Fruit fly (Drosophila melanogaster) S2 (cell line): ENCODE data around the gene CG4000.

Source experiments
- CG8478 ChIP-seq: fragments of >200 bp; optimal IDR thresholded peaks from 2 replicates; lab custom pipeline; 2018
- CTCF ChIP-seq, 2 experiments: fragments of >200 bp; optimal IDR thresholded peaks; 2 replicates each; lab custom pipeline; 2018

dm6 chr3R:20714360-20714759 is 37.2 kb upstream of the CG4000 start, which contains the start of gene Oamb:
- TF ChIP-seq CG8478 (lab: Kevin White, UChicago), result no peak
- no peak for TF ChIP-seq CTCF (optimal IDR thresholded peaks at IDR 0.05; lab: Kevin White, UChicago)
